Worm (Caenorhabditis elegans): Measurements from ENCODE around the gene rfl-1.

- TF ChIP-seq lin-13 (GFP tag; optimal IDR thresholded peaks at IDR 0.05) (no peak), fos-1 (tag; optimal IDR thresholded peaks at IDR 0.05) (no peak), nhr-10 (tag; optimal IDR thresholded peaks at IDR 0.05) (no peak)
These were observed 24.6 kb downstream of the rfl-1 start, which contains the start of gene R01H2.7 for ce11 chrIII:7045643-7046042.
